Worm (Caenorhabditis elegans) whole organism, L4 larva: ENCODE measurements around the gene dnj-7.

ENCODE experiments used
- F26F4.8 ChIP-seq: fragments of 200-800 bp; sonication (Bioruptor generic); conservative IDR thresholded peaks from 2 replicates; pipeline ENCODE4 v1.3.6; 2022; ENCODE audit warnings: missing genetic modification characterization, missing compliant biosample characterization
- F44E2.7 ChIP-seq: fragments of 200-800 bp; sonication (Bioruptor generic); IDR thresholded peaks from 2 replicates; pipeline ENCODE4 v2.1.2; 2022; ENCODE audit warnings: missing genetic modification characterization, missing compliant biosample characterization
- aha-1 ChIP-seq: fragments of 150-350 bp; peaks from one replicate; lab custom pipeline; 2014; ENCODE audit warnings: missing biosample characterization, missing genetic modification characterization
- arid-1 ChIP-seq: fragments of 200-800 bp; sonication (Bioruptor generic); conservative IDR thresholded peaks from 2 replicates; pipeline ENCODE4 v1.3.6; 2022; ENCODE audit warnings: missing genetic modification reagents, missing genetic modification characterization, missing compliant biosample characterization
- ceh-20 ChIP-seq: fragments of 200-800 bp; sonication (Bioruptor generic); IDR thresholded peaks from 2 replicates; pipeline ENCODE4 v1.3.6; 2022; ENCODE audit warnings: missing genetic modification reagents, missing genetic modification characterization, missing compliant biosample characterization
- ceh-62 ChIP-seq: sonication (generic microtip); optimal IDR thresholded peaks from 2 replicates; lab custom pipeline; 2017; ENCODE audit warnings: missing biosample characterization, missing genetic modification characterization
- daf-16 ChIP-seq, 3 experiments: sonication (generic microtip); optimal IDR thresholded peaks; 2 replicates each; lab custom pipeline; 2016 to 2017; ENCODE audit warnings: missing genetic modification characterization in 3 of 3, missing genetic modification reagents in 3 of 3, mild to moderate bottlenecking in 2 of 3, missing compliant biosample characterization in 2 of 3, missing biosample characterization in 1 of 3, moderate library complexity in 1 of 3
- dmd-9 ChIP-seq: fragments of 200-800 bp; sonication (Bioruptor generic); IDR thresholded peaks from 2 replicates; pipeline ENCODE4 v1.3.6; 2022; ENCODE audit warnings: missing genetic modification reagents, missing genetic modification characterization, missing compliant biosample characterization
- dpl-1 ChIP-seq: fragments of 150-350 bp; optimal IDR thresholded peaks from 2 replicates; lab custom pipeline; 2014; ENCODE audit warnings: missing biosample characterization, missing genetic modification reagents, missing genetic modification characterization
- duxl-1 ChIP-seq: sonication (generic microtip); optimal IDR thresholded peaks from 2 replicates; lab custom pipeline; 2016; ENCODE audit warnings: mild to moderate bottlenecking, missing genetic modification characterization, moderate library complexity, missing compliant biosample characterization; ENCODE audit not compliant: poor library complexity
- fkh-10 ChIP-seq: fragments of 150-350 bp; optimal IDR thresholded peaks from 2 replicates; lab custom pipeline; 2014; ENCODE audit warnings: missing biosample characterization, missing genetic modification reagents, missing genetic modification characterization
- fos-1 ChIP-seq: fragments of 150-350 bp; optimal IDR thresholded peaks from 2 replicates; lab custom pipeline; 2014; ENCODE audit warnings: missing biosample characterization, missing genetic modification characterization
- hlh-30 ChIP-seq: sonication (generic microtip); optimal IDR thresholded peaks from 2 replicates; lab custom pipeline; 2017; ENCODE audit warnings: antibody characterized with exemption, mild to moderate bottlenecking, missing genetic modification characterization, missing compliant biosample characterization; ENCODE audit not compliant: insufficient read depth
- hmg-1.1 ChIP-seq: fragments of 200-800 bp; sonication (Bioruptor generic); IDR thresholded peaks from 2 replicates; pipeline ENCODE4 v1.3.6; 2022; ENCODE audit warnings: missing genetic modification reagents, missing genetic modification characterization, missing compliant biosample characterization
- lim-7 ChIP-seq: fragments of 200-800 bp; sonication (Bioruptor generic); IDR thresholded peaks from 2 replicates; pipeline ENCODE4 v1.3.6; 2022; ENCODE audit warnings: missing genetic modification characterization, missing compliant biosample characterization
- lsy-2 ChIP-seq, 2 experiments: fragments of 150-350 bp in 1 of 2; sonication (generic microtip) in 1 of 2; optimal IDR thresholded peaks; 2 replicates each; lab custom pipeline; 2014 to 2017; ENCODE audit warnings: missing biosample characterization in 2 of 2, missing genetic modification characterization in 2 of 2
- madf-5 ChIP-seq, 2 experiments: fragments of 200-800 bp; sonication (Bioruptor generic); IDR thresholded peaks; 2 replicates each; pipeline ENCODE4 v1.3.6; 2022; ENCODE audit warnings: missing compliant biosample characterization in 2 of 2, missing genetic modification characterization in 2 of 2
- madf-9 ChIP-seq: fragments of 200-800 bp; sonication (Bioruptor generic); conservative IDR thresholded peaks from 2 replicates; pipeline ENCODE4 v1.3.6; 2022; ENCODE audit warnings: missing genetic modification reagents, missing genetic modification characterization, missing compliant biosample characterization
- nhr-11 ChIP-seq: fragments of 150-350 bp; optimal IDR thresholded peaks from 2 replicates; lab custom pipeline; 2014; ENCODE audit warnings: missing biosample characterization, missing genetic modification characterization
- nhr-41 ChIP-seq: fragments of 200-800 bp; sonication (Bioruptor generic); IDR thresholded peaks from 2 replicates; pipeline ENCODE4 v1.3.6; 2022; ENCODE audit warnings: missing genetic modification reagents, missing genetic modification characterization, missing compliant biosample characterization
- nhr-48 ChIP-seq: sonication (generic microtip); optimal IDR thresholded peaks from 2 replicates; lab custom pipeline; 2016; ENCODE audit warnings: mild to moderate bottlenecking, missing genetic modification characterization, missing compliant biosample characterization
- nhr-6 ChIP-seq: fragments of 150-350 bp; optimal IDR thresholded peaks from 2 replicates; lab custom pipeline; 2014; ENCODE audit warnings: missing biosample characterization, missing genetic modification characterization
- nhr-76 ChIP-seq: fragments of 150-350 bp; optimal IDR thresholded peaks from 2 replicates; lab custom pipeline; 2014; ENCODE audit warnings: missing biosample characterization, missing genetic modification characterization
- php-3 ChIP-seq: fragments of 200-800 bp; sonication (Bioruptor generic); IDR thresholded peaks from 2 replicates; pipeline ENCODE4 v1.3.6; 2022; ENCODE audit warnings: missing genetic modification reagents, missing genetic modification characterization, missing compliant biosample characterization
- set-16 ChIP-seq: fragments of 200-800 bp; sonication (Bioruptor generic); IDR thresholded peaks from 2 replicates; pipeline ENCODE4 v1.3.6; 2022; ENCODE audit warnings: missing genetic modification reagents, missing genetic modification characterization, missing compliant biosample characterization
- skn-1 ChIP-seq: fragments of 150-350 bp; optimal IDR thresholded peaks from 2 replicates; lab custom pipeline; 2014; ENCODE audit warnings: missing biosample characterization, missing genetic modification characterization
- tag-97 ChIP-seq: fragments of 200-800 bp; sonication (Bioruptor generic); IDR thresholded peaks from 2 replicates; pipeline ENCODE4 v1.3.6; 2022; ENCODE audit warnings: missing genetic modification characterization, missing compliant biosample characterization
- tra-1 ChIP-seq: fragments of 200-800 bp; sonication (Bioruptor generic); IDR thresholded peaks from 2 replicates; pipeline ENCODE4 v1.3.6; 2022; ENCODE audit warnings: missing genetic modification reagents, missing genetic modification characterization, missing compliant biosample characterization
- zag-1 ChIP-seq: fragments of 150-350 bp; optimal IDR thresholded peaks from 2 replicates; lab custom pipeline; 2014; ENCODE audit warnings: missing biosample characterization, missing genetic modification characterization
- zfp-3 ChIP-seq: fragments of 200-800 bp; sonication (Bioruptor generic); conservative IDR thresholded peaks from 2 replicates; pipeline ENCODE4 v1.3.6; 2022; ENCODE audit warnings: missing genetic modification reagents, missing genetic modification characterization, missing compliant biosample characterization
- zip-11 ChIP-seq: fragments of 200-800 bp; sonication (Bioruptor generic); IDR thresholded peaks from 2 replicates; pipeline ENCODE4 v1.3.6; 2022; ENCODE audit warnings: missing genetic modification characterization, missing compliant biosample characterization
- ztf-7 ChIP-seq: fragments of 150-350 bp; optimal IDR thresholded peaks from 2 replicates; lab custom pipeline; 2014; ENCODE audit warnings: missing biosample characterization, missing genetic modification characterization

The dnj-7 gene

DNA sequence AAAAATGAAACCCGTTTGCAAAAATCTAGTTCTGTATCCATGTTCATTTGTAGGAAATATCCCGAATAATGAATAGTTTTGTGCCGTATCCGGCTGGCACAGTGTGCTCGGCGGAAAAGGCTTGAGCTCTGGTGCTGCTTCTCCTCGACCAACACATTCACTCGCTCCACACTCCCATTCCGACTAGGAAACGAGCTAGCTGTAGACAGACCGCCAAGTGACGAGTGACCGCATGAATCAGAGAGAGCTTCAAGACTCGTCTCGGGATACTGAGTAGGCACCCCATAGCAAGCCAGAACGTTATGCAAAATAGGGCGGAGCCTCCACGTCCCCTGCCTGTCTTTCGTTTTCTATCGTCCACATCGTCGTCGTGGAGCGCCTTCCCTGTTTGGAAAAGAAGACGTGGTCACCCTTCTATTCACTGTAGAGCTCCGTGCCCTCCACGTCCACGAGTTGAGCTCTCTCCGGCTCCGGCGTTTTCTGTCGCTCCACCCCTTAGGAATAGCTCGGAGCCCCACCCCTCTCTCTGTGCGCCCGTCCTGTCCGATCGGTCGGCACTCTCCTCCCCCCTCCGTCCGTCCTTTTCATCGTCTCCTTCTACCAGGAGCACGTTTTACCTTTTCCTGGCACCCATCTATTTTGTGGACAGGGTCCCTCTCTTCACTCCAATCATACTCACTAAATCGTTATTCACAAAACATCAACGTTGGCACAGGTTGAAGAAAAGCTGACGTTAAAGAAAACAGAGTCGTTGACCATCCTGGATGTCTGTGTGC, 23.5 kb downstream of the dnj-7 start, which contains the start of gene syd-9 (continued):
- TF ChIP-seq zfp-3 (GFP tag; lab: Robert Waterston, UW) (no peak), lsy-2 (tag; optimal IDR thresholded peaks at IDR 0.05; lab: Kevin White, UChicago) (no peak), madf-5 (GFP tag; IDR thresholded peaks at IDR 0.05; lab: Robert Waterston, UW) (no peak), duxl-1 (tag; lab: Kevin White, UChicago) (no peak), fos-1 (no peak)

DNA sequence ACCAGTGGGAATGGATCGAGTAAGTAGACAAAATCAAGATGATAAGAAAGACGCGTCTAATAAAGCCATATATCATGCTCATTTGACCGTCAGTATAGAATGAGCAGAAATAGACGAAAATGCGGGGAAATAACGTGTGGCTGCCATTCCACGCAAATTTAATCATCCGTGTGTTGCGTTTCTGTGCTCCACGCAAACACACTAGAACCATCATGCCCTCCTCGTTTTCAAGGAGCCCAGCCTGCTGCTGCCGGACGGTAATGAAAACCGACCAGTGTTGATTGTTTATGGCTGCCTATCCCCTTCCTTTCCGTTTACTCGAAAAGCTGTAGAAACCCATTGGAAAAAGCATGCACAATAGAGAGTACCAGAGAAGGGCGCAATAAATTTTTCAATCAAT, 25.8 kb downstream of the dnj-7 start:
- TF ChIP-seq nhr-76, result no peak
- peak; percentile 29 for TF ChIP-seq aha-1 (tag; lab: Kevin White, UChicago)
- TF ChIP-seq, all 104 proteins: peak for 1

DNA sequence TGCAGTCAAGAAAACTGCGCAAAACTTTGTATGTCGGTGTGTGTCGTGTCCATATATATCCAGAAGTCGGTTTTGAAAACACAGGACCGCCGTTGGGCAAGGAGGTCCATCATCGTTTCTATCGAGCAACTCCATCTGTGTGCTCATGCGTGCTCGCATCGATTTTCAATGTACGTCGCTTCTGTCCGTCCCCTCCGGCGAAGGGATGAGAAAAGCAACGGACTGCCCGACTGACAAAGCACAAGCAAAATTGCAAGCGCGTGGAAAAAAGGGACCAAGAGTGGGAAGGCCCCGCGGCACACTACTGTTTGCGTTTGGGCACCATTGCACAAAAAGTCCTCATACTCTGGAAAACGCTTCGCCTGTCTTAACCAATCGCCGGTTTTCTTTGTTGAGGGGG, 28.0 kb downstream of the dnj-7 start:
- TF ChIP-seq dmd-9 (GFP tag; lab: Robert Waterston, UW), result 0 out of 2 replicates have a peak, but pooled peaks have one; percentile 6
- no peak for TF ChIP-seq nhr-48
- no peak for TF ChIP-seq php-3
- peak; percentile 48 for TF ChIP-seq hmg-1.1 (GFP tag; lab: Robert Waterston, UW)
- TF ChIP-seq fkh-10 (GFP tag; lab: Kevin White, UChicago), result peak; percentile 10
- peak; percentile 5 for TF ChIP-seq hlh-30 (tag; lab: Kevin White, UChicago)
- 0 out of 2 replicates have a peak, but pooled peaks have one; percentile 38 for TF ChIP-seq ceh-20 (GFP tag; lab: Robert Waterston, UW)
- peak; percentile 29 for TF ChIP-seq aha-1 (tag; lab: Kevin White, UChicago)
- no peak for TF ChIP-seq tra-1 (GFP tag; lab: Robert Waterston, UW)
- TF ChIP-seq ztf-7 (tag; lab: Kevin White, UChicago), result no peak

DNA sequence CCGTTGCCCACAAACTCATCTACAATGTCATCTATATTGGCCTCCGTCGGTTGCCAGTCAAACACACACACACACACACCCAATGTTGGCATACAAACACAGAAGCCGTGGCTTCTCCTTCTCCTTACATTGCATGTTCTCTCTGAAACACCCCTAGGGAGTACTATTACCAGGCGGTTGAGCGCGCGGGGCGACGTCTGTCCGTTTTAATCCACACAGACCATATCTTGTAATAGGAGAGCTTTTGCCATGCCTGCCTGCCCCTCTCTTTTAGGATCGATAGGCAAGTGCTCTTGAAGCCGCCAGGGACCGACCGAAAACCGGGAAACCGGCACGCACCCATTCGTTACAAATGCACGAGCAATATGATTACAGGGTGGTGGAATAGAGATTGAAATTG, 30.1 kb downstream of the dnj-7 start:
- no peak for TF ChIP-seq madf-9 (GFP tag; lab: Robert Waterston, UW)
- no peak for TF ChIP-seq F44E2.7
- TF ChIP-seq lim-7 (GFP tag; lab: Robert Waterston, UW), result no peak
- TF ChIP-seq arid-1 (GFP tag; lab: Robert Waterston, UW), result no peak
- no peak for TF ChIP-seq nhr-41 (GFP tag; lab: Robert Waterston, UW)
- no peak for TF ChIP-seq dpl-1 (GFP tag; lab: Kevin White, UChicago)
- TF ChIP-seq hlh-30 (tag; lab: Kevin White, UChicago), result peak; percentile 1
- TF ChIP-seq zip-11 (GFP tag; lab: Robert Waterston, UW), result no peak
- TF ChIP-seq hmg-1.1 (GFP tag; lab: Robert Waterston, UW), result peak; percentile 28; the same call in 1 of the 2 replicates
- peak; percentile 16 for TF ChIP-seq aha-1 (tag; lab: Kevin White, UChicago)
- no peak for TF ChIP-seq nhr-6
- peak; percentile 25; the same call in 1 of the 2 replicates for TF ChIP-seq set-16 (GFP tag; lab: Robert Waterston, UW)
- no peak for TF ChIP-seq ceh-62 (tag; lab: Kevin White, UChicago)

DNA sequence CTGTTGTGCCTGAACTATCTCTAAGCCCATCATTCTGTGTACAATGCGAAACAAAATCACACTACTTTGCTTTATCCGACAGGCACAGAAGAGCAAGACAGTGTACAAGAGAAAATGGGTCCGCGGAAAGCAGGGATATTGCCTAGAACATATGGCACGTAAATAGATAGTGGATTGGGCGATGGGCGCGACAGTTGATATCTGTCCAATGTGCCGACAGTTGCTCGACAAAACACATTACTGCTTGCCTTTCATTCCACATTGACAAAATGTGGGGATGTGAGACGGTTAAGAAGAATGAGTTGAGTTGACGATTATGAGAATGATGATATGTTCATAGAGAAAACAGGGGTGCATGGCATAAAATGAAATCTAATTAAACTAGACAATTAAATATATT, 30.7 kb downstream of the dnj-7 start:
- no peak for TF ChIP-seq zag-1 (tag; lab: Kevin White, UChicago)
- TF ChIP-seq F26F4.8 (GFP tag; lab: Robert Waterston, UW), result no peak
- peak in 1 of 2 experiments; percentile 42 for TF ChIP-seq daf-16 (GFP tag; optimal IDR thresholded peaks at IDR 0.05; lab: Kevin White, UChicago)
- TF ChIP-seq daf-16 (tag; optimal IDR thresholded peaks at IDR 0.05; lab: Kevin White, UChicago), result no peak
- TF ChIP-seq nhr-11 (tag; lab: Kevin White, UChicago), result peak; percentile 19
- TF ChIP-seq skn-1 (tag; lab: Kevin White, UChicago), result no peak
- no peak for TF ChIP-seq tag-97 (GFP tag; lab: Robert Waterston, UW)
